Fruit fly (Drosophila melanogaster) whole organism, wandering third instar larva: ENCODE results near the gene IleRS-m.

Experiments used
- Abd-B ChIP-seq: fragments of >200 bp; optimal IDR thresholded peaks from 2 replicates; lab custom pipeline; 2017; ENCODE audit warnings: missing biosample characterization, missing genetic modification characterization
- HLH106 ChIP-seq: fragments of 200-800 bp; optimal IDR thresholded peaks from 3 replicates; lab custom pipeline; 2019; ENCODE audit warnings: missing biosample characterization, mild to moderate bottlenecking, missing genetic modification characterization, moderate library complexity
- Sp1 ChIP-seq: fragments of 200-800 bp; sonication (Bioruptor generic); optimal IDR thresholded peaks from 3 replicates; lab custom pipeline; 2019; ENCODE audit warnings: missing biosample characterization, mild to moderate bottlenecking, missing genetic modification characterization, moderate library complexity
- dsf ChIP-seq: sonication (Bioruptor generic); optimal IDR thresholded peaks from 2 replicates; lab custom pipeline; 2016; ENCODE audit warnings: missing biosample characterization, missing genetic modification characterization, borderline replicate concordance
- fru ChIP-seq: fragments of 200-800 bp; sonication (Bioruptor generic); optimal IDR thresholded peaks from 3 replicates; lab custom pipeline; 2016; ENCODE audit warnings: missing biosample characterization, mild to moderate bottlenecking, missing genetic modification characterization
- h ChIP-seq: fragments of 200-800 bp; sonication (Bioruptor generic); optimal IDR thresholded peaks from 3 replicates; lab custom pipeline; 2016; ENCODE audit warnings: missing biosample characterization, mild to moderate bottlenecking, missing genetic modification characterization
- psq ChIP-seq: fragments of 200-800 bp; sonication (Bioruptor generic); optimal IDR thresholded peaks from 3 replicates; lab custom pipeline; 2017; ENCODE audit warnings: missing biosample characterization, mild to moderate bottlenecking, missing genetic modification characterization, moderate library complexity
- rgr ChIP-seq: fragments of 200-800 bp; sonication (Bioruptor generic); optimal IDR thresholded peaks from 3 replicates; lab custom pipeline; 2016; ENCODE audit warnings: missing biosample characterization, mild to moderate bottlenecking, missing genetic modification characterization
- sv ChIP-seq: fragments of 200-800 bp; sonication (Bioruptor generic); optimal IDR thresholded peaks from 3 replicates; lab custom pipeline; 2016; ENCODE audit warnings: missing biosample characterization, missing genetic modification characterization

dm6 chr3L:16150850-16151515 is 50.9 kb downstream of the IleRS-m start:
- TF ChIP-seq rgr (GFP tag; lab: Kevin White, UChicago), result no peak
- no peak for TF ChIP-seq Sp1 (GFP tag; lab: Kevin White, UChicago)
- TF ChIP-seq psq, result no peak
- TF ChIP-seq Abd-B, result no peak
- no peak for TF ChIP-seq HLH106
- no peak for TF ChIP-seq dsf
- no peak for TF ChIP-seq fru
- TF ChIP-seq sv (GFP tag; lab: Kevin White, UChicago), result no peak
- TF ChIP-seq h (GFP tag; lab: Kevin White, UChicago), result peak; percentile 17
